Worm (Caenorhabditis elegans): ENCODE data around the gene tsp-12.
A peak's percentile ranks its signal among the peaks of the same experiment; 100 is the strongest.

The tsp-12 gene

DNA sequence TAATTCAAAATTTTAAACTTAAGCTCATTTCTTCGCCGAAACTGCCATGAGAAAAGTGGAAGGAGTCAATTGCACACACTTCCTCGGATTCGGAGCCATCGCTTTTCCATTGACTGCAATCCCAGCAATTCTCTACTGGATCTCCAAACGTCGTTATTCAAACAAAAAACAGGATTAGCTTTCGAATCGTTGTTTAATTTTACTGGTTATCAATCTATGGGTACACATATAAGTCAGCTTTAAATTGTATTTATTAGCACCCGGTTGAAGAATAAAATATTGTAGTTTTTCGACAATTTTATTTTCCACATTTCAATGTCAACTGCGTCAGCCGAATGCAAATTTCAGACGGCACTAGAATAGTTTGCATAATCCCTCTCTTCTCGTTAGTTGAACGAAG is 20.4 kb downstream of the tsp-12 start, which contains the start of gene glt-3:
Gene glt-3 (plus strand): TSS at position 301 of the 400 bp plus-strand sequence.
- TF ChIP-seq him-1 (tag; optimal IDR thresholded peaks at IDR 0.05) (no peak), W03F9.2 (tag; optimal IDR thresholded peaks at IDR 0.05) (no peak), dao-5 (tag; optimal IDR thresholded peaks at IDR 0.05) (no peak)

- TF ChIP-seq him-1 (tag; optimal IDR thresholded peaks at IDR 0.05) (no peak), dao-5 (tag; optimal IDR thresholded peaks at IDR 0.05) (no peak), W03F9.2 (tag; optimal IDR thresholded peaks at IDR 0.05) (peak; percentile 81)
These were observed 21.5 kb downstream of the tsp-12 start, which contains the start of the genes gtbp-1 and K08F4.3 for ce11 chrIV:10128906-10129386. gtbp-1 (minus strand) TSS chrIV:10128956. K08F4.3 (plus strand) TSS chrIV:10129257.

- no peak for TF ChIP-seq dao-5 (tag; optimal IDR thresholded peaks at IDR 0.05)
These were observed 22.0 kb downstream of the tsp-12 start for ce11 chrIV:10128446-10128845.

DNA sequence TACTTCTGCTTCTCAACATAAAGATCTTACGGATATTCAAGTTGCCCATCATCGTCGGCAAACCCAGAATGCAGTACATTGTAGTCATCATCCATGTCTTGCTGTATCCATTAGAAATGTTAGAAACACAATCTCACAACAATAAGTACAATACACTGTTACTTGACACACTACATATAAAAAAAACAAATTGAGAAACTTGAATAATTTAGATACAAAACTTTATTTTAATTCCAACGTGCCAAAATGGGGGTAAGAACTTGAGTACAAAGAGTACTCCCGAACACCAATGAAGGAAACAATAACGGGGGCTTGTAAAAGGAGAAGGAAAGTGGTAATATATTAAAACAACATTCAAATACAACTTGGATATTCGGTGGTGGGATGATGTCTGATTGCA is 23.9 kb downstream of the tsp-12 start, which contains the start of gene ctf-18:
Gene ctf-18 (minus strand): TSS at position 101 of the 400 bp plus-strand sequence.
- TF ChIP-seq him-1 (tag; optimal IDR thresholded peaks at IDR 0.05) (no peak), W03F9.2 (tag; optimal IDR thresholded peaks at IDR 0.05) (no peak), dao-5 (tag; optimal IDR thresholded peaks at IDR 0.05) (no peak)

ce11 chrIV:10122205-10122604 is 28.2 kb downstream of the tsp-12 start, which contains the start of gene irld-21:
irld-21 (minus strand) TSS chrIV:10122305.
- TF ChIP-seq W03F9.2 (tag; optimal IDR thresholded peaks at IDR 0.05) (no peak), him-1 (tag; optimal IDR thresholded peaks at IDR 0.05) (no peak), dao-5 (tag; optimal IDR thresholded peaks at IDR 0.05) (no peak)

DNA sequence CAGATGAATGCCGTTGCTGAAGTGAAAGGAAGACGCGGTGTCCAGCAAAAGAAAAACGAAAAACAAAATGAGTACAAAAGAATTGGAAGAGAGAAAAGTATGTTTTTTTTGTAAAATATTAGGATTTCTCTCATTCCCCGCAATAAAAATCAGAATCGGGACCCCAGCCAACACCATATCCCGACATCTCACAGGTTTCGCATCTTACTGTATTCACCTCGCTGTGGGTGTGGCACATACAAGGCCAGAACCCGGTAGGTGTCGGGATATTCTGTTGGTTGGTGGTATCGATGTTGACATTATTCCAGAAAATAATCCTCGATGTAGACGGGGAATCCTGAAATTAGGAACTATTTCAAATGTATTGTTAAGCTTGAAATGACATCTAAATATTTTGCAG is 33.6 kb downstream of the tsp-12 start:
- TF ChIP-seq W03F9.2 (tag; optimal IDR thresholded peaks at IDR 0.05) (no peak), dao-5 (tag; optimal IDR thresholded peaks at IDR 0.05) (no peak), him-1 (tag; optimal IDR thresholded peaks at IDR 0.05) (no peak)

- no peak for TF ChIP-seq W03F9.2 (tag; optimal IDR thresholded peaks at IDR 0.05)
- TF ChIP-seq him-1 (tag; optimal IDR thresholded peaks at IDR 0.05) = no peak
- no peak for TF ChIP-seq dao-5 (tag; optimal IDR thresholded peaks at IDR 0.05)
These were observed 35.3 kb downstream of the tsp-12 start, which contains the start of gene C04G2.10 for ce11 chrIV:10115142-10115541. C04G2.10 (plus strand) TSS chrIV:10115442.

DNA sequence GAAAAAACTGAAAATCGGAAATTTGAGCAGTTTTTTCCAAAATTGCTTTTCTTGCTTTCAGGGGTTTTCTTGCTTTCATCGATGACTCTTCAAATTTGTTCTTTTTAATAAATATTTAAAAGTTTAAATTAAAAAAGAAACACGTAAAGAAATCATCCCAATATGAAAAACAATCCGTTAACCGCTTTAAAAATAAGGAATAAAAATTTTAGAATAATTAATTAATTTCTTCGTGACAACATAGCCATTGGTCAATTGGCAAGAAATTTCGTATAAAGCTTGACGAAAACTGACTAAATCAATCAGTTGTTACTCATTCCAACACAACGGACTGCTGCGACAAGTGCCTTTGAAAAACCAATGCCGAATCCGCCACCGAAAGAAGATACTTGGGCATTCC is 37.8 kb downstream of the tsp-12 start, which contains the start of gene nsph-3.2:
Gene nsph-3.2 (plus strand): TSS at position 301 of the 400 bp plus-strand sequence.
- TF ChIP-seq dao-5 (tag; optimal IDR thresholded peaks at IDR 0.05) = no peak
- TF ChIP-seq W03F9.2 (tag; optimal IDR thresholded peaks at IDR 0.05) = no peak
- no peak for TF ChIP-seq him-1 (tag; optimal IDR thresholded peaks at IDR 0.05)

- TF ChIP-seq dao-5 (tag; optimal IDR thresholded peaks at IDR 0.05) (no peak), W03F9.2 (tag; optimal IDR thresholded peaks at IDR 0.05) (no peak), him-1 (tag; optimal IDR thresholded peaks at IDR 0.05) (no peak)
These were observed 39.0 kb downstream of the tsp-12 start, which contains the start of gene spch-1 for ce11 chrIV:10111441-10111840. spch-1 (minus strand) TSS chrIV:10111541.

ce11 chrIV:10110870-10111269 is 39.5 kb downstream of the tsp-12 start:
- TF ChIP-seq W03F9.2 (tag; optimal IDR thresholded peaks at IDR 0.05) (no peak), dao-5 (tag; optimal IDR thresholded peaks at IDR 0.05) (no peak), him-1 (tag; optimal IDR thresholded peaks at IDR 0.05) (no peak)

DNA sequence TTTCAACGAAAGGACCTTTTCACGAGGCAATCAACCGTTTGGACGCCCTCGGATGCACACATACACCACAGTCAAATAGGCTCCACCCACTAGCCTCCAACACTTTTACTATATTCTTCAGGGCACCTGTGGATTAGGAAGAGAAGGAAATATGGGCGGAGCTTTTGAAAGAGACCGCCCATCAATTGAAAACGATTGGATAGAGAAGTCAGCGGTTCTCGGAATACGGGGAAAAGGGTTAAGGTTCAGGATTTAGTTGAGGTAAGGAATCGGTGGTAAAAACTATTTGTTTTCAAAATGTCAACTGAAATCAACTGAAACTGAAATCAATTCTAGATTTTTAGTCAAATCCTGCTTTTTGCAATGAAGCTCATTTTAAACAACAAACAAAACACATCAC is 40.0 kb downstream of the tsp-12 start, which contains the start of gene egl-38:
Gene egl-38 (minus strand): TSS at position 101 of the 400 bp plus-strand sequence.
- TF ChIP-seq W03F9.2 (tag; optimal IDR thresholded peaks at IDR 0.05) = no peak
- TF ChIP-seq him-1 (tag; optimal IDR thresholded peaks at IDR 0.05) = no peak
- no peak for TF ChIP-seq dao-5 (tag; optimal IDR thresholded peaks at IDR 0.05)
